Worm (Caenorhabditis elegans): ENCODE data around the gene srw-140.

The srw-140 gene

ce11 chrV:5150880-5151279 lies 14.6 kb upstream of the srw-140 start, which contains the start of gene srh-130:
srh-130 (plus strand) TSS chrV:5151180.
- TF ChIP-seq ztf-23 (GFP tag; IDR thresholded peaks at IDR 0.05) (no peak), flt-1 (GFP tag; IDR thresholded peaks at IDR 0.05) (no peak), tab-1 (GFP tag; IDR thresholded peaks at IDR 0.05) (no peak), T22C8.4 (GFP tag; IDR thresholded peaks at IDR 0.05) (no peak), ref-1 (GFP tag; conservative IDR thresholded peaks at IDR 0.05) (no peak), cog-1 (tag; optimal IDR thresholded peaks at IDR 0.05) (no peak), klf-2 (GFP tag; conservative IDR thresholded peaks at IDR 0.05) (no peak), ztf-29 (GFP tag; IDR thresholded peaks at IDR 0.05) (no peak), med-1 (GFP tag; optimal IDR thresholded peaks at IDR 0.05; ENCODE audit: insufficient read depth) (no peak)

DNA sequence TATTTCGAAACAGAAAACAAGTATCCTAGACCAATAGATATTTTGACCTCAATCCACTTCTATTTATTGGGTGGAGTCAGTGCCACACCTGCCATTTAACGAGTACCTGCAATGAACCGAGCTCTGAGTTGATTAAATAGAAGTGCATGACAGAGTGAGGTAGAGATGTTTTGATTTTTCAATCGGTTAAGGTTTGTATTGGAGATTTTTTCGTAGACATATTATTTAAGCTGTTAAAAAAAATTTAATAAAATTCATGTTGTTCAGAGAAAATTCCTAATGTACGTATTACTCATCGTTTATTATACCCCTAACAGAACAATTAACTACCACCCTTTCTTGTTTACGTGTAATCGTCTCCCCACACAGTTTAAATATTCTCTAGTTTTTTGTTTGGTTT lies 10.0 kb upstream of the srw-140 start, which contains the start of gene srx-38:
srx-38 (minus strand) TSS at position 101 of the 400 bp plus-strand sequence.
- TF ChIP-seq T22C8.4 (GFP tag; IDR thresholded peaks at IDR 0.05) (no peak), cog-1 (tag; optimal IDR thresholded peaks at IDR 0.05) (no peak), ref-1 (GFP tag; conservative IDR thresholded peaks at IDR 0.05) (no peak), flt-1 (GFP tag; IDR thresholded peaks at IDR 0.05) (no peak), ztf-29 (GFP tag; IDR thresholded peaks at IDR 0.05) (no peak), tab-1 (GFP tag; IDR thresholded peaks at IDR 0.05) (no peak), med-1 (GFP tag; optimal IDR thresholded peaks at IDR 0.05; ENCODE audit: insufficient read depth) (no peak), ztf-23 (GFP tag; IDR thresholded peaks at IDR 0.05) (no peak), klf-2 (GFP tag; conservative IDR thresholded peaks at IDR 0.05) (no peak)

DNA sequence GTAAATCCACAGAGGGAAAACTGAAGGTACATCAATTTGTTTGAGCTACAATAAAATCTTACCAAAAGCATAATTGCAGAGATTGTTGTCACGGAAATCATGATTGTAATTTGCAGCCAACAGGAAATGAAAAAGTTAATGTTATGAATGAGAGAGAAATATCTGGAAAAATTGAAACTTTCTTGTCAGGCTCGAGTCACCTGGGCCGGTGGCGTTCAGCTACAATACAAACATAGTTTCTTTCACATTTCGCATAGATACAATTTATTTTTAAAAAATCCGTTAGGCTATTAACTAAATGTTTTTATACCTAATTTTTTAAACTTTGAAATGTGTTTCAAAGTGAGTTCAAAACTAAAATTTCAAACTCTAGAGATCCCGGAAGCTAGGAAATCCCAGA lies 7.9 kb upstream of the srw-140 start, which contains the start of gene srx-39:
srx-39 (minus strand) TSS at position 101 of the 400 bp plus-strand sequence.
- TF ChIP-seq T22C8.4 (GFP tag; IDR thresholded peaks at IDR 0.05) (no peak), cog-1 (tag; optimal IDR thresholded peaks at IDR 0.05) (no peak), tab-1 (GFP tag; IDR thresholded peaks at IDR 0.05) (no peak), ref-1 (GFP tag; conservative IDR thresholded peaks at IDR 0.05) (no peak), ztf-23 (GFP tag; IDR thresholded peaks at IDR 0.05) (no peak), ztf-29 (GFP tag; IDR thresholded peaks at IDR 0.05) (no peak), klf-2 (GFP tag; conservative IDR thresholded peaks at IDR 0.05) (no peak), flt-1 (GFP tag; IDR thresholded peaks at IDR 0.05) (no peak), med-1 (GFP tag; optimal IDR thresholded peaks at IDR 0.05; ENCODE audit: insufficient read depth) (no peak)

DNA sequence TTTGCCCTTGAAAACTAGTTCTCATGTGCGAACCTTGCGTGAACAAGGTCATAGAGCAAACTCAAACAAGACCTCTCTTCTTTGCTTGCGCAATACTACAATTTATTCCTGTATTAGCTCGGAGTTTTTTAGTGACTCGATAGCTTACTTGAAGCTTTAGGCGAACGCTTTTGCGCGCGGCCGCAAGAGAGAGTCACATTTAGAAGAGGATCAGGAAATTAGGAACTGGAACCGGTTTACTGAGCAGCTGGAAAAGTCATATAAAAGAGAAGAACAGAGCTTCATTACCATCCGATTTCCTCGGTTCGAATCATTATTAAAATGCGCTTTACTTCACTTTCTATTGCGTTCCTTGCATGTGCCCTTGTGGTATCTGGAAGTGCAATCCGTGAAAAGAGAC lies 7.2 kb upstream of the srw-140 start, which contains the start of gene abu-15:
abu-15 (plus strand) TSS at position 301 of the 400 bp plus-strand sequence.
- TF ChIP-seq klf-2 (GFP tag; conservative IDR thresholded peaks at IDR 0.05) (no peak), cog-1 (tag; optimal IDR thresholded peaks at IDR 0.05) (no peak), ztf-23 (GFP tag; IDR thresholded peaks at IDR 0.05) (no peak), T22C8.4 (GFP tag; IDR thresholded peaks at IDR 0.05) (no peak), med-1 (GFP tag; optimal IDR thresholded peaks at IDR 0.05; ENCODE audit: insufficient read depth) (no peak), flt-1 (GFP tag; IDR thresholded peaks at IDR 0.05) (no peak), tab-1 (GFP tag; IDR thresholded peaks at IDR 0.05) (no peak)

DNA sequence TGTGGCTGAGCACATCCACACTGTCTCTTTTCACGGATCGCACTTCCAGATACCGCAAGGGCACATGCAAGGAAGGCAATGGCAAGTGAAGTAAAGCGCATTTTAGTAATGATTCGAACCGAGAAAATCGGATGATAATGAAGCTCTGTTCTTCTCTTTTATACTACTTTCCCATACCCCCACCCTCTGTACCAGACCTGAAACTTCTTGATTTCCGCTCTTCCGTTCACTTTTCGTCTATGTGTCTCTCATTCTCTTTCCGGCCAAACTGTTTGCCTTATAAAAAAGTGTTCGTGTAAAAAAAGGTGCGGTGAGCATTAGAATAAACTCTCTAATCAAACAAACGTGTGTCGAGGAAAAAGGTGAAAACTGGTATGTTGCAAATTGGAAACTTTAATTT lies 3.7 kb upstream of the srw-140 start, which contains the start of gene abu-6:
abu-6 (minus strand) TSS at position 101 of the 400 bp plus-strand sequence.
- TF ChIP-seq tab-1 (GFP tag; IDR thresholded peaks at IDR 0.05) (no peak), ztf-29 (GFP tag; IDR thresholded peaks at IDR 0.05) (no peak), T22C8.4 (GFP tag; IDR thresholded peaks at IDR 0.05) (no peak), med-1 (GFP tag; optimal IDR thresholded peaks at IDR 0.05; ENCODE audit: insufficient read depth) (no peak), cog-1 (tag; optimal IDR thresholded peaks at IDR 0.05) (no peak), flt-1 (GFP tag; IDR thresholded peaks at IDR 0.05) (no peak), ref-1 (GFP tag; conservative IDR thresholded peaks at IDR 0.05) (no peak), klf-2 (GFP tag; conservative IDR thresholded peaks at IDR 0.05) (no peak), ztf-23 (GFP tag; IDR thresholded peaks at IDR 0.05) (no peak)

- no peak for TF ChIP-seq cog-1 (tag; optimal IDR thresholded peaks at IDR 0.05)
- TF ChIP-seq flt-1 (GFP tag; IDR thresholded peaks at IDR 0.05) = no peak
- no peak for TF ChIP-seq med-1 (GFP tag; optimal IDR thresholded peaks at IDR 0.05; ENCODE audit: insufficient read depth)
- TF ChIP-seq klf-2 (GFP tag; conservative IDR thresholded peaks at IDR 0.05) = no peak
- no peak for TF ChIP-seq tab-1 (GFP tag; IDR thresholded peaks at IDR 0.05)
- TF ChIP-seq ztf-23 (GFP tag; IDR thresholded peaks at IDR 0.05) = no peak
- no peak for TF ChIP-seq ztf-29 (GFP tag; IDR thresholded peaks at IDR 0.05)
- TF ChIP-seq T22C8.4 (GFP tag; IDR thresholded peaks at IDR 0.05) = no peak
- TF ChIP-seq ref-1 (GFP tag; conservative IDR thresholded peaks at IDR 0.05) = no peak
Observed at ce11 chrV:5164682-5165081, 844 bp upstream of the srw-140 start, which contains the start of gene abu-7. abu-7 (minus strand) TSS chrV:5164782.

DNA sequence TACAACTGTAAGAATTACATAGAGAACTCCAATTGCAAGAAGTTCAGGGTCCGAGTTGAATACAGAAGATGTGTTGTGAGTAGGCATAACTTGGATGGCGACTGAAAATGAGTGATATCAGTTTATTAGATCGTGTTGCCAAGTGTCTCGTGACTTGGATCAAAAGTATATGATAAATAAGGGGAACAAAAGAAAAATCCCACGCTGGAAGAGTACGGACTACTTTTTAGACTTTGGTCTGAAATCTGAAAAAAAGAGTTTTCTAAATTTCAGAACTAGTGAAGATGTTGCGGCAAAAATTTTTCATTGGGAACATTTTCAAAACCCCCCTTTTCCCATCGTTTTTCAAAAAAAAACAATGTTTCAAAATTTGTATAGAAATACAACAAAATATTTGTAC lies 4.1 kb downstream of the srw-140 start, which contains the start of gene srt-64:
srt-64 (minus strand) TSS at position 101 of the 400 bp plus-strand sequence.
- no peak for TF ChIP-seq ztf-23 (GFP tag; IDR thresholded peaks at IDR 0.05)
- TF ChIP-seq cog-1 (tag; optimal IDR thresholded peaks at IDR 0.05) = no peak
- TF ChIP-seq ref-1 (GFP tag; conservative IDR thresholded peaks at IDR 0.05) = no peak

- TF ChIP-seq ztf-23 (GFP tag; IDR thresholded peaks at IDR 0.05) (no peak), cog-1 (tag; optimal IDR thresholded peaks at IDR 0.05) (no peak), ref-1 (GFP tag; conservative IDR thresholded peaks at IDR 0.05) (no peak), klf-2 (GFP tag; conservative IDR thresholded peaks at IDR 0.05) (no peak), tab-1 (GFP tag; IDR thresholded peaks at IDR 0.05) (no peak), flt-1 (GFP tag; IDR thresholded peaks at IDR 0.05) (no peak), med-1 (GFP tag; optimal IDR thresholded peaks at IDR 0.05; ENCODE audit: insufficient read depth) (no peak), ztf-29 (GFP tag; IDR thresholded peaks at IDR 0.05) (no peak), T22C8.4 (GFP tag; IDR thresholded peaks at IDR 0.05) (no peak)
Observed at ce11 chrV:5172833-5173232, 7.3 kb downstream of the srw-140 start, which contains the start of gene srt-65. srt-65 (minus strand) TSS chrV:5172933.

ce11 chrV:5177209-5177608 lies 11.7 kb downstream of the srw-140 start, which contains the start of gene ugt-51:
ugt-51 (minus strand) TSS chrV:5177309.
- TF ChIP-seq ref-1 (GFP tag; conservative IDR thresholded peaks at IDR 0.05) (no peak), ztf-29 (GFP tag; IDR thresholded peaks at IDR 0.05) (no peak), klf-2 (GFP tag; conservative IDR thresholded peaks at IDR 0.05) (no peak)

ce11 chrV:5178051-5178450 lies 12.5 kb downstream of the srw-140 start:
- TF ChIP-seq ztf-23 (GFP tag; IDR thresholded peaks at IDR 0.05) (no peak), ref-1 (GFP tag; conservative IDR thresholded peaks at IDR 0.05) (no peak)

Data from whole organism, midembryonic.